Worm (Caenorhabditis elegans) whole organism, L4/young adult: ENCODE data around the gene wdr-5.1.

Source experiments
- W03F9.2 ChIP-seq: fragments of 150-350 bp; optimal IDR thresholded peaks from 2 replicates; lab custom pipeline; 2014; ENCODE audit warnings: missing biosample characterization, missing genetic modification characterization
- dao-5 ChIP-seq: sonication (generic microtip); optimal IDR thresholded peaks from 2 replicates; lab custom pipeline; 2016; ENCODE audit warnings: missing genotype, missing genetic modification characterization, moderate library complexity, missing compliant biosample characterization
- him-1 ChIP-seq: sonication (generic microtip); optimal IDR thresholded peaks from 2 replicates; lab custom pipeline; 2016; ENCODE audit warnings: missing genotype, missing genetic modification reagents, missing genetic modification characterization, missing compliant biosample characterization

wdr-5.1 gene

DNA sequence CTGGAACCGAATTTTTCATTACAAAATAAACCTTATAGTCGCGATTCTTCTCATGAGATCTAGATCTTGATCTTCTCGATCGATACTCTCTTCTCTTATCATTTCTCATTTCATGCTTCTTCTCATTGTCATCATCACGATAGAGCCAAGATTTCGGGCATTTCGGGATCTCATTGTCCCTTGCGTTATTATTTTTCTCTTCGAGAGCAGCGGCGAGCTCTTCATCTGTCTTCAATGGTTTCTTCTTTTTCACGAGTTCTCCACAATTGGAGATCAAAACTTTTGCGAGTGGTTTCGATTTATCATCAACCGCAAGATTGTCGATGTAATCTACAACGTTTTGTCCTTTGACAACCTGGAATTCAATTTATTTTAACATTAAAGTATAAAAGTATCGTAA is 6.7 kb upstream of the wdr-5.1 start:
- TF ChIP-seq W03F9.2 (tag; lab: Kevin White, UChicago) (no peak), him-1 (tag; lab: Kevin White, UChicago) (no peak), dao-5 (tag; lab: Kevin White, UChicago) (no peak)

DNA sequence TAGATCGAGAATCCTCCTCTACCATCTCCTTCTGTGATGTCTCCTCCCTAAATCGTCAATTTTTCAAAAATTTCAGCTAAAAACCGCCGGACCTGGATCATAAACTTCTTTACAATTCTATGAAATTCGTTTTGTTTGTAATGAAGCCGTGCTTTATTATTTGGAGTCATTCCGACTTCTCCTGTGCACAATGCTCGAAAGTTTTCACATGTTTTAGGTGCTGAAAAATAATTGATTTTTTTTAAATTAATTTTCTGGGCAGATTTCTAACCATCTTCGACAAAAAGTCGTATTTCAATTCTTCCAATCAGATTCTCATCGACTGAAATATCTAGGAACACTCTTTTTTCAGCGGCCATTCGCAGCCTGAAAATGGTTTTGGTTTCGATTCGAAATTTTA is 5.8 kb upstream of the wdr-5.1 start, which contains the start of gene cyn-9:
TSS of gene cyn-9 (minus strand) at position 366 of the 400 bp plus-strand sequence.
- no peak for TF ChIP-seq W03F9.2 (tag; lab: Kevin White, UChicago)
- TF ChIP-seq dao-5 (tag; lab: Kevin White, UChicago), result no peak
- no peak for TF ChIP-seq him-1 (tag; lab: Kevin White, UChicago)

DNA sequence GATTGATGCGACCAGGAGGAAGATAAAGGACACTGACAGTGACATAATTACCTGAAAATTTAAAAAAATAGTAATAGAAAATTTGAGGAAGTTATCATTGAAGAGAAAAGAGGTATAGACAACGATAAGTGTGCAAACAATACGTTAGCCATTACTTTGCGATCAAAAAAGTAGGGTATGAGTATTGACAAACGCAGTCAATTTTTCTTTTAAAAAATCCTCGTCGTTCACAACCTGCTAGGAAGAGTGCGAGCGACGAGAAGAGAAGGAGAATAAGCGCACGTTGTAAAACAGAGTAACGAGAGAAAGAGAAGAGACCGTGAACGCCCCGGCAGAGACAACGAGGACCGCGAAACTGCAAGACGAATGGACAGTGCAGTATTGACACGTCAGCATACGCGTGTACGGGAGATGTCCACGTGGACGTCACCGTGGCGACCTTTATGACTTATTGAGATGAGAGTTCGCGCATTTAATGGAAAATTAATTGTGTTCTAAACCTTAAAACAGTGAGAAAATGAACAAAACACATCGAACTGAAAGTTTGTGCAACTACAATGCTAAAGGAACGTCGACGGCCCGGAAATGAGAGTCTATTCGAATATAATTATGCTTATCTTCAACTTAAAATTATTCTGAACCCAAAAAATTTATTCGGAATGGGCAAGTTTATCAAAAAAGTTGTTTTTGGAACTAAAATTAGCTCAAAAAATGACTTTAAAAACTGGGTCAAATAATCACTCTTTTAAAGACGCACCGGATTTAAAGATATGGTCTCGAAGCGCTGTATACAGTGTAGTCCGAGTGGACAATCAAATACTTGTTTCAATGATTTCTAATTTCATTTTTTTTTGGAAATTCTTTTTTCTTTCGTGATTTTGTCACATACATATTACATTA is 3.4 kb upstream of the wdr-5.1 start, which contains the start of the genes pdi-1 and C14B1.2:
TSS of gene pdi-1 (minus strand) at position 51 of the 900 bp plus-strand sequence.
TSS of gene C14B1.2 (plus strand) at position 850 of the 900 bp plus-strand sequence.
- TF ChIP-seq W03F9.2 (tag; lab: Kevin White, UChicago) (no peak), dao-5 (tag; lab: Kevin White, UChicago) (no peak), him-1 (tag; lab: Kevin White, UChicago) (no peak)

DNA sequence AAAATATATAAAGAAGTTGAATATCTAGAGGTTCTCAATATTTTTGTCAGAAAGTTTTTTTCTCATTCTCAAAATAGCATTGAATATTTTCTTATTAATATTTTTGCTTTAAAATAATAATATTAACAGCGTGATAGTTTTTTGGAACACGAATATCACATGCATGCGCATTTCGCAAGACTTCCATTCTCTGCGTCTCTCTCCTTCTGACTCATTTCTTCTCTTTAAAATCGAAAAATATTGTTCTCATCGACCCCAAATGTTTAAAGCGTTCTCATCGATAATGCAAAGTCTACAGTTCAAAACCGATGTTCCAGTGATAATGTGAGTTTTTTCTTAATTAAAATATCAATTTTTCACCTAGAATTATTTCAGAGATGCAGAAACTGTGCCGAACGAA is 1.7 kb upstream of the wdr-5.1 start, which contains the start of gene C14B1.3:
TSS of gene C14B1.3 (plus strand) at position 168 of the 400 bp plus-strand sequence.
- TF ChIP-seq him-1 (tag; lab: Kevin White, UChicago) (no peak), W03F9.2 (tag; lab: Kevin White, UChicago) (peak; percentile 45), dao-5 (tag; lab: Kevin White, UChicago) (no peak)

DNA sequence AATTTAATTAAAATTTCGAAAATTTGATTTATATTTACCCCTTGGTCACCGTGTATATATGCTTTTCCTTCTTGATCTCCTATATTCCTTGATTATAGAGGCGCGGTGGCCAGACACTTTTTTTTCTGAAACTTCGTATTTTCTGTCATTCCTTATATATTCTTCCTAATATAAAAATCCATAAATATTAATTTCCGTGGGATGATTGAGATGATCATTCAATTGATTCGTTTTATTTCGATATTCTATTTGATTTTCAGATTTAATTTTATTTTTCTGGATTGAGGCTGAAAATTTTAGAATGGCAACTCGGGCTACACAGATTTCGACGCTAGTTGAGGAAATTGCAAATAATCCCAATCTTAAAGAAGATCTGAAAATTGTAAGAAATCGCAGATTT is 1.5 kb downstream of the wdr-5.1 start, which contains the start of gene dph-1:
TSS of gene dph-1 (plus strand) at position 301 of the 400 bp plus-strand sequence.
- TF ChIP-seq dao-5 (tag; lab: Kevin White, UChicago), result no peak
- no peak for TF ChIP-seq him-1 (tag; lab: Kevin White, UChicago)
- no peak for TF ChIP-seq W03F9.2 (tag; lab: Kevin White, UChicago)

DNA sequence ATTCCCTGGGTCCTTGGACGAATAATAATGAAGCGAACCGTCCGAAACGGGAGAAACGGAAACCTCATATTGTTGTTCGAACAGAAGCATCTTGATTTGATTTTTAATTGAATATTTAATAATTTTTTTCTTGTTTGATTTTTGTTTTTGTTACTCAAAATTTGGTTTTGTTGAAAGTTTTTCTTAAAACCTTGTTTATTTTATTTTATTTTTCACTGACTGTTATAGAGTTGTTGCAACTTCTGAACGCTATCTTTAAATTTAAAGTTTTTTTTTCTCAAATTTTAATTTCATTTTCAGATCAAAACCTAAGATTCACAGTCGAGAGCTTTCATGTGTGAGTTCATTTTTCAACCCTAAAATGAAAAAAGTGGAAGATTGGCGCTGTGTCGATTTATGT is 3.9 kb downstream of the wdr-5.1 start, which contains the start of gene alkb-8:
TSS of gene alkb-8 (plus strand) at position 301 of the 400 bp plus-strand sequence.
- TF ChIP-seq him-1 (tag; lab: Kevin White, UChicago) (no peak), dao-5 (tag; lab: Kevin White, UChicago) (no peak), W03F9.2 (tag; lab: Kevin White, UChicago) (no peak)

DNA sequence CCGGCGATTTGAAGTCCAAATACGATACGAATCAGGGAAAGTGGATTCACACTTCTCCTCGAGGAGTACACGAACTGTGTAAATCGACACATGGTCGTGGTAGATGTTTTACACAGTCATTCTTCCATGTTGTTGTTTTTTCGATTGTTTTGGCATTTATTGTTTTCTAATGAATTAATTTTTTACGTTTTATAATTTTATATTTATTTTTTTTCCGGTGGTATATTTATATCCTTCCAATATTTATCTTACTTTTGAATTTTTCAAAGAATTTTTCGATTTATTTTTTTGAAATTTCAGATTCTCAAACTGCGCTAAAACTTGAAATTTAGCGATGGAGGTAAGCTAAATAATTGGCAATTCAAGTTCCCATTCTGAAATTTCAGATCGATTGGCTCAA is 8.1 kb downstream of the wdr-5.1 start, which contains the start of gene nrde-1:
TSS of gene nrde-1 (plus strand) at position 301 of the 400 bp plus-strand sequence.
- TF ChIP-seq him-1 (tag; lab: Kevin White, UChicago), result no peak
- no peak for TF ChIP-seq dao-5 (tag; lab: Kevin White, UChicago)
- no peak for TF ChIP-seq W03F9.2 (tag; lab: Kevin White, UChicago)

DNA sequence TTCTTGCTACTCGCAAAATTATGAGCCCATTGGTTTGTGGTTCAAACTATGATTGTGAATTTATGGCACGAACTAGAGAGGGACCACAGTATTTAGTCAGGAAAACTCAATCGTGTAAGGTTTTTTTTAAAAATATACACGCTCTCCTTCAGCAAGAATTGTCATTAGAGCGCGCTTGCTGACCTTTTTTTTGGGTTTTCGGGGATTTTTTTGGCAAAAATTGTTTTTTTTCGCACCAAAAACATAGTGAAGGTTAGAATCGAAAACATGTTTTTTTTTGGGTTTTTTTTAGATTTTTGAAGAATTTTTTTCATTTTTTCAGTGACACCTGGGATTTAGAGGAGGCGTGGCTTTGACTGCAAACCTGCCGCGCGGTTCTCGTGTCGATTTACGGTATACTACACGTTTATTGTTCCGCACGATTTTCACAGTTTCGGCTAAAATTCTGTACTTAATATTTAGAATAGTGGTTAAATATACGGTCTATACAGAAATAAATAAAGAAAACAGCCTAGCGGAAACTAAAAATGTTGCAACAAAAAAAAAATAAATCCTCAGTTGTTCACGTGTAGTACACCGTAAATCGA is 11.1 kb downstream of the wdr-5.1 start:
- no peak for TF ChIP-seq him-1 (tag; lab: Kevin White, UChicago)
- no peak for TF ChIP-seq dao-5 (tag; lab: Kevin White, UChicago)
- no peak for TF ChIP-seq W03F9.2 (tag; lab: Kevin White, UChicago)

DNA sequence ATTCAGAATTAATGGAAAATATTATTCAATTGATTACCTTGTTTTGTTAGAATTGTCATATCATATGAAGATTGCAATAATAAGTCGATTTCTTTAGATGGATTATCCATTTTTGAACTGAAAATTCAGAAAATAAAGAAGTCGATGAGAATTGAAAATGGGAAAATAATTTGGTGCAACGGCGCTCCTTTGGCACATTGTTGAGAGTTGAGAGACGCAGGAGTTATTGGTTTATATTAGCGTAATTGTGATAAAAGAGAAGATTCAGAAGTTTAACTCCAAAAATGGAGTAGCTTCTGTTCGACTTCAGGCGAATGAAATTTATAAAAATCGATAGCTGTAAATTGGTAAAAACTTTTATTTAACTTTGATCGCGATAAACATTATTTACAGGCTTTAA is 14.5 kb downstream of the wdr-5.1 start, which contains the start of gene C14B1.8:
TSS of gene C14B1.8 (minus strand) at position 117 of the 400 bp plus-strand sequence.
- TF ChIP-seq W03F9.2 (tag; lab: Kevin White, UChicago) (no peak), him-1 (tag; lab: Kevin White, UChicago) (no peak), dao-5 (tag; lab: Kevin White, UChicago) (no peak)

DNA sequence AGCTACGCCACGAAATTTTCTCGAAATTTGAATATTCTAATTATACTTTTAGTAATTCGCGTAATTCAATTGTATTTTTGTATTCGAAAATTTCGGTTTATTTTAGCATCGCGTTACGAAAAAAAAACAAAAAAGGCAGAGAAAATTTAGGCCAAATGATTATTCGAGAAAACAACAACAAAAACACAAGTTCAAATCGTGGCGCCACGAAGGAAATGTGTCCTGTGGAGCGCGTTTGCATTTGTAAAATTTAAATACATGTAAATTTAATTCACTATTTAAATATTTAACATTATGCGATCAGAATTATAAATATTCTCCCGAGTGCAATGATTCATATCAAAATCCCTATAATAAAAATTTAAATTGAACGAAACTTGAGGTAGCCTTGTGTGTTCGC is 18.6 kb downstream of the wdr-5.1 start:
- TF ChIP-seq W03F9.2 (tag; lab: Kevin White, UChicago) (no peak), dao-5 (tag; lab: Kevin White, UChicago) (no peak), him-1 (tag; lab: Kevin White, UChicago) (no peak)

DNA sequence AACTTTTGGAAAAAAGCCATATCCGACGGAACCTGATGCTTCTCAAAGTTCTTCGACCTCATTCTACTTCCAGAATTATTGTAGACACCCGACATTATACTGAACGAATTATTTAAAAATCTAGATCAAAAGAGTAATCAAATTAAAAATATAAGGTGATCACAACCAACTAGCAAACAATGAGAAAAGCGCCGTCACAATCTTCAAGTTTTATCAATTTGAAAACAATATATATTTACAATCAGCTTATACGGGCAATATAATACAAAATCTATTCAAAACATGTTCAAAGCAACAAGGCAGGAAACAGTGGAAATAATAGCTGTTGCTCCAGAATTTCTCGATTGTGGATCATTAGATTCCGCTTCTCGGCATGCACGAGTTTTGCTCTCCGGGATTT is 19.8 kb downstream of the wdr-5.1 start, which contains the start of gene C14B1.12:
TSS of gene C14B1.12 (minus strand) at position 101 of the 400 bp plus-strand sequence.
- TF ChIP-seq dao-5 (tag; lab: Kevin White, UChicago), result no peak
- TF ChIP-seq him-1 (tag; lab: Kevin White, UChicago), result no peak
- no peak for TF ChIP-seq W03F9.2 (tag; lab: Kevin White, UChicago)

DNA sequence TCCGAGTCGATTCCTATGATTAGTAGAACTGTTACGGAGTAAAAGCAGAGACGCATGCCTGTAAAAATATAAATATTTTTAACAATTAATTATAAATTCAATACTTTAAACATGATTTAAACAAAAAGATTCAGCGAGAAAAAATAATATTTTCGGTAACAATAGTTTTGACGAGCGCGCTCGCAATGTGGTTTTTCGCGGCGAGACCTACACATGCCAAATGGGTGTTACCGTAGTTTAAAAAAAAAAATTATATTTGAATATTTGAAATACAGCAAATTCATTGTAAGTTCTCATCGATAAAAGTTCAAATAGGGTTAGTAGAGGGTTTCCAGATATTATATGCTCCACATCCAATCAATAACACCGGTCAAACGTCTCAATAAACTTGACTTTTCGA is 21.4 kb downstream of the wdr-5.1 start, which contains the start of gene gldi-5:
TSS of gene gldi-5 (minus strand) at position 58 of the 400 bp plus-strand sequence.
- no peak for TF ChIP-seq him-1 (tag; lab: Kevin White, UChicago)
- TF ChIP-seq W03F9.2 (tag; lab: Kevin White, UChicago), result no peak
- no peak for TF ChIP-seq dao-5 (tag; lab: Kevin White, UChicago)
